Fruit fly (Drosophila melanogaster): ENCODE results near the gene SdhD.

- TF ChIP-seq wdn (GFP tag; IDR thresholded peaks at IDR 0.05), result peak; percentile 70
- peak; percentile 85 for TF ChIP-seq lmd (GFP tag; IDR thresholded peaks at IDR 0.05)
- TF ChIP-seq CG13624 (GFP tag; optimal IDR thresholded peaks at IDR 0.05), result no peak
- TF ChIP-seq CG15073 (GFP tag; optimal IDR thresholded peaks at IDR 0.05), result no peak
- no peak for TF ChIP-seq CG4282 (GFP tag; optimal IDR thresholded peaks at IDR 0.05)
- TF ChIP-seq Neu2 (GFP tag; optimal IDR thresholded peaks at IDR 0.05; ENCODE audit: borderline replicate concordance), result no peak
- TF ChIP-seq Vsx1 (GFP tag; optimal IDR thresholded peaks at IDR 0.05), result peak; percentile 43
- no peak for TF ChIP-seq fd102C (GFP tag; optimal IDR thresholded peaks at IDR 0.05)
- TF ChIP-seq maf-S (GFP tag; optimal IDR thresholded peaks at IDR 0.05), result no peak
- no peak for TF ChIP-seq CG4854 (GFP tag; optimal IDR thresholded peaks at IDR 0.05)
- no peak for TF ChIP-seq Sin3A (optimal IDR thresholded peaks at IDR 0.05)
These were observed 37.6 kb downstream of the SdhD start, which contains the start of gene CG10365 for dm6 chr3R:23722680-23723372.

All from whole organism, embryonic.